Fruit fly (Drosophila melanogaster) whole organism: ENCODE measurements around the gene CG46383.

Experiments used
- CG8478 ChIP-seq: fragments of >200 bp; optimal IDR thresholded peaks from 2 replicates; lab custom pipeline; 2018; ENCODE audit warnings: inconsistent platforms
- Dll ChIP-seq: fragments of >200 bp; optimal IDR thresholded peaks from 2 replicates; lab custom pipeline; 2017
- EcR ChIP-seq, 2 experiments: fragments of >200 bp; optimal IDR thresholded peaks; 2 replicates each; lab custom pipeline; 2017; ENCODE audit warnings: missing biosample characterization in 2 of 2, missing genetic modification characterization in 2 of 2, missing genetic modification reagents in 2 of 2
- pan ChIP-seq: fragments of >200 bp; optimal IDR thresholded peaks from 2 replicates; lab custom pipeline; 2017
- psq ChIP-seq: fragments of >200 bp; optimal IDR thresholded peaks from 2 replicates; lab custom pipeline; 2017
- usp ChIP-seq: fragments of >200 bp; optimal IDR thresholded peaks from 2 replicates; lab custom pipeline; 2017; ENCODE audit warnings: missing biosample characterization, missing genetic modification characterization, mixed read lengths

CG46383 gene

DNA sequence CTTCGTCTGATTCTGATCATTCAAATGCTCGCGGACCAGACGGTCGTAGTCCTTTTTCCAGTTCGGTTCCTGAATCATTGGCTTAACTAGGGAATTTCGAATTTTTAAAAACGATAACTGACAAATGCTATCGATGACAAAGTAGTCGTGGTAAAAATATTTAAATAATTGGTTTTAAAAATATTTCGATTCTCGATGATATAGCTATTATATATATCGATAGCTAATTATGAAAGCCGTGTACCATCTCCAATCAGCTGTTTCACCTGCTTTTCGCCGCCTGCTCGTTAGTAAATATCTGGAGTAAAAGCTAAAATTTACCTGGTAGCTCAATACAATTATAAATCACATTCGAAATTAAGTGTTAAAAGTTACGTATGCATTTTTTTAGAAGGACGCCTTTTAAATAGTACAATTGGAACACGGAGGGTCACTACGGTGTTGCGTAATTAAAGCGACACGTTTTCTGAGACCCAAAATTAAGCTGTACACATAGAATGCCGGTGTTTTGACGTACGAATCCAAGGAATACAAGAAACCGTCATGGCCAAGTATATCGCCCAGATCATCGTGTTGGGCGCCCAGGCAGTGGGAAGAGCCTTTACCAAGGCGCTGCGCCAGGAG, 17.0 kb downstream of the CG46383 start, which contains the start of the genes CG5478 and blp:
CG5478 (minus strand) TSS at position 126 of the 624 bp plus-strand sequence.
blp (plus strand) TSS at position 239 of the 624 bp plus-strand sequence.
- TF ChIP-seq usp (no peak), psq (lab: Kevin White, UChicago) (no peak), Dll (lab: Kevin White, UChicago) (no peak), pan (lab: Kevin White, UChicago) (no peak), EcR (GFP tag; optimal IDR thresholded peaks at IDR 0.05; lab: Kevin White, UChicago) (no peak), CG8478 (lab: Kevin White, UChicago) (no peak)

DNA sequence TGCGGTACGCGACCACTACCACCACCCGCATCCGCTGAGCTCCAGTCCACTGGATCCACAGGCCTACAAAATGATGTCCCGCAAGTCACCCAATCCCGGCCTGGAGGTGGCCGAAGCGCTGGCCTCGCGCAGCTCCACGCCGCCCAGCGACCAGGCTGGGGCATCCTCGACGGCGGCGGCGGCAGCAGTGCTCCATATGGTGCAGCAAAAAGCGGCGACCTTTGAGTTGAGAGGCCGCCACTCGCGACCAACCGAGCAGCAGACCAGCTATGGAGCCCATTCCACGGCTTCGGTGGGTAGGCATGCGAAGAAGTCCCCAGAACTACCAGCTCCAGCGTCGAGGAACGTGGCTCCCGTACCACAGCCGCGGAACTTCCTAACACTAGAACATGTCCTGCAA, 20.7 kb downstream of the CG46383 start:
- TF ChIP-seq CG8478 (lab: Kevin White, UChicago) (no peak), psq (lab: Kevin White, UChicago) (no peak), pan (lab: Kevin White, UChicago) (no peak), usp (no peak), Dll (lab: Kevin White, UChicago) (no peak), EcR (GFP tag; optimal IDR thresholded peaks at IDR 0.05; lab: Kevin White, UChicago) (no peak)

DNA sequence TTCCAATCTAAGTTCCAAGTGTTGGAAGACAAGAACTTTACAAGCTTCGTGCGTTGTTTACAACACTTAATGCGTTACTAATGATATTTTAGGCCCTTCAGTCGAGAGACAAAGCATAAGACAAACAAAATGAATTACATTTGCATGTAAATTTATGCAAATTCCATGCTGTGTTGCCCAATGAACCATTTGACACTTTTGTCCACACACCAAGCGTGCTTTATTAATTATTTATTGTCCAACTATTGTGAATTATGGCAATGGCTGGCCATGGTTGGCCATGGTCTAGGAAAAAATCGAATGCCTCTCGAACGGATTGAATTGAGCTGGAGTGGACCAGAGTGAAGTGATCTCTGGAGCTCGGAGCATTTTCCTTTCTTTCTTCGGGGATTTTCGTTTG, 22.6 kb downstream of the CG46383 start:
- TF ChIP-seq usp (no peak), Dll (lab: Kevin White, UChicago) (no peak), CG8478 (lab: Kevin White, UChicago) (no peak), EcR (GFP tag; optimal IDR thresholded peaks at IDR 0.05; lab: Kevin White, UChicago) (no peak), pan (lab: Kevin White, UChicago) (no peak), psq (lab: Kevin White, UChicago) (no peak)

DNA sequence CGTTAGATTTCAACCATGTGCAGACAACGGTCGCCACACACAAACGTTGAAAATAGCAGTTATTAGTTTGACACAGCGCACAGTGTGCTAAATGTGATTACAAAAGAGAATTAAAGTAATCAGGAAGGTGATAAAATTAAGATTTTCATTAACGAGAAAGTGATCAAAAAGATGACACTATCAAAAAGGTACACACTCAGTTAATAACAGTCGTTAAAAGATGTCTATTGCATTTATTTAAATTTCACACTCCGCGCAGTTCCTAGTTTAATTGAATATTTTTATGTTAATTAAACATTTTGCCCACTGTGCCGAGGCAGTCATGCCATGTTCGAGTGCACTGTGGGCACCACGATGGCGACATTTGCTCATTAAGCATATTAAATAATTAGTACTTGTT, 23.6 kb downstream of the CG46383 start:
- TF ChIP-seq usp (no peak), EcR (GFP tag; optimal IDR thresholded peaks at IDR 0.05; lab: Kevin White, UChicago) (no peak), pan (lab: Kevin White, UChicago) (no peak), Dll (lab: Kevin White, UChicago) (no peak), psq (lab: Kevin White, UChicago) (no peak), CG8478 (lab: Kevin White, UChicago) (no peak)

DNA sequence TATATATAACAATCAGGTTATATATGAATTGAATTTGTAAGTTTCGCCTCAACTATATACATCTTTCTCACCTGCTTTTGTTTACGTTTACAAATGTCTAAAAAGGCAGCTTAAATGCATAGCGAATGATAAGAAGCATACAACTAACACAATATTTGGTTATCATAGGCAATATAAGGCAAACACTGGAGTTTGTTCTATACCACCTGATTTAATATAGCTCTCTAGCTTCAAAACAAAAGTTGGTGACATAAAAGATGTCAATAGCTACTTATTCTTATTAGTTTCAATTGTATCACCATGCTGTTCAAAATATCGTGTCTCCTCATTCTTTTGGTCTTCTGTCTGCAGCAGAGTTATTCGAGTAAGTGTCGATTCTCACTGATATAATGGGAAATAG, 24.8 kb downstream of the CG46383 start:
- no peak for TF ChIP-seq usp
- TF ChIP-seq CG8478 (lab: Kevin White, UChicago) = no peak
- no peak for TF ChIP-seq pan (lab: Kevin White, UChicago)
- no peak for TF ChIP-seq Dll (lab: Kevin White, UChicago)
- no peak for TF ChIP-seq psq (lab: Kevin White, UChicago)
- TF ChIP-seq EcR (GFP tag; optimal IDR thresholded peaks at IDR 0.05; lab: Kevin White, UChicago) = no peak

DNA sequence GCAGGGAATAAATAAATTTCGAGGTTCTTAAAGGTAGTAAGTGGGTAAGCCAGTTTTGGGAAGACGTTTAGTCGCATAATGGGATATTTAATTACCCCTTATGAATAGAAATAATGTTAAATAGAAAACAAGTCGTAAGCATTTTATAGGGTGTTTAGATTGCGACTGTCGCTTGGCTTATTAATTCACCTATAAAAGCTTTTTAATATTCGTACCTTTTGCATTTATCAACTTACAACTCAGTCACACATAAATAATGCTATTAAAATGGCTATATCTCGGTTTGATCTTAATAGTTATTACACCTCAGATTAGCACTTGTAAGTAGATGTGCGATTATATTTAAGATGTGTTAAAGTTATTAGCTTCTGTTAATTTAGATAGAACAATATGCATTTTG, 25.4 kb downstream of the CG46383 start, which contains the start of gene CG34276:
CG34276 (plus strand) TSS at position 301 of the 400 bp plus-strand sequence.
- TF ChIP-seq Dll (lab: Kevin White, UChicago) (no peak), pan (lab: Kevin White, UChicago) (no peak), usp (no peak)

- no peak for TF ChIP-seq CG8478 (lab: Kevin White, UChicago)
- no peak for TF ChIP-seq psq (lab: Kevin White, UChicago)
- no peak for TF ChIP-seq usp
- TF ChIP-seq EcR (GFP tag; optimal IDR thresholded peaks at IDR 0.05; lab: Kevin White, UChicago) = no peak
- no peak for TF ChIP-seq pan (lab: Kevin White, UChicago)
- no peak for TF ChIP-seq Dll (lab: Kevin White, UChicago)
These were observed 27.8 kb downstream of the CG46383 start for dm6 chr3R:15922622-15923574.

DNA sequence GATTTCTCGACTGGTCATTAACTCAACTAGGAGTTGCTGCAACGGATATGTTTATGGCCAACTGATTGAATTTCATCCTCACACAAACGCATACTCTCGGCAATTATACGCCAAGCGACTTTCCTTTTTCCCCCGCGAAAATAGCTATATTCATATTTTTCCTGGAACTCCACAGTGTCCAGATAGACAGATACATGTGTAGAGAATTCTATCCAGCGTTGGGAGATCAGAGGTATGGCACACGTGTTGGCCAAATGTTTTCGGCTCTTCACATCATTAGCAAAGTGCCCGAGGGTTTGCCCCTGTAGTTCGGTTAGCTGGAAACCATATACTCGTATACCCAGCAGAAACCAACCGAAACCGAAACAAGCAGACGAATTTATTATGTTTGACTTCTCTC, 29.0 kb downstream of the CG46383 start:
- TF ChIP-seq CG8478 (lab: Kevin White, UChicago) (no peak), pan (lab: Kevin White, UChicago) (no peak), psq (lab: Kevin White, UChicago) (no peak), Dll (lab: Kevin White, UChicago) (no peak), EcR (GFP tag; optimal IDR thresholded peaks at IDR 0.05; lab: Kevin White, UChicago) (no peak)

dm6 chr3R:15920751-15921156, 30.0 kb downstream of the CG46383 start, which contains the start of gene Fbxl7:
Gene Fbxl7 (plus strand): TSS chr3R:15920898.
- no peak for TF ChIP-seq pan (lab: Kevin White, UChicago)
- TF ChIP-seq EcR (GFP tag; optimal IDR thresholded peaks at IDR 0.05; lab: Kevin White, UChicago) = no peak
- no peak for TF ChIP-seq Dll (lab: Kevin White, UChicago)
- no peak for TF ChIP-seq psq (lab: Kevin White, UChicago)
- TF ChIP-seq CG8478 (lab: Kevin White, UChicago) = no peak
- no peak for TF ChIP-seq usp

DNA sequence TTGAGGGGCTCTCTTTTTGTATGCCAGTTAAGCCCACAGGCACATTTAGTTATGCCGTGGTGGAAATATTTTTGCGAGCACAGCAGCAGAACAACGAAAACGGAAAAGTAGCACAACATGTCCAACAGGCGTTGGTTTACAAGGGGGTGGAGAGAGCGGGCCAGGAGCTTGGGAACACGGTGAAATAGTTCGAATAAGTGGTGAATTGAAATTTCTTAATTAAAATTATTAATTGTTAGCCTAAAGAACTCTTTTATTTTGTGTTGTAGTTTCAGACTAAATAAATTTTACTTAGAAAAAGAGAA, 30.6 kb downstream of the CG46383 start:
- TF ChIP-seq CG8478 (lab: Kevin White, UChicago) (no peak), EcR (GFP tag; optimal IDR thresholded peaks at IDR 0.05; lab: Kevin White, UChicago) (no peak), Dll (lab: Kevin White, UChicago) (no peak), pan (lab: Kevin White, UChicago) (no peak), usp (no peak), psq (lab: Kevin White, UChicago) (no peak)
